Fruit fly (Drosophila melanogaster) whole organism, prepupa: ENCODE data around the gene CG42749.

ENCODE experiments used
- Sox102F ChIP-seq: fragments of 200-800 bp; sonication (Bioruptor generic); optimal IDR thresholded peaks from 2 replicates; lab custom pipeline; 2016; ENCODE audit warnings: missing biosample characterization, mild to moderate bottlenecking, missing genetic modification characterization
- fkh ChIP-seq: fragments of 200-800 bp; sonication (Bioruptor generic); optimal IDR thresholded peaks from 3 replicates; lab custom pipeline; 2017; ENCODE audit warnings: missing biosample characterization, mild to moderate bottlenecking, missing genetic modification characterization, moderate library complexity

dm6 chrX:5286513-5286912 is 9.4 kb upstream of the CG42749 start:
- TF ChIP-seq Sox102F (GFP tag; lab: Kevin White, UChicago) (no peak), fkh (GFP tag; lab: Kevin White, UChicago) (no peak)
